Worm (Caenorhabditis elegans) whole organism, late embryonic: Measurements from ENCODE around the gene H39E20.1.

Source experiments
- F13H6.1 ChIP-seq: sonication (generic microtip); optimal IDR thresholded peaks from 2 replicates; lab custom pipeline; 2016; ENCODE audit warnings: missing genetic modification characterization, missing compliant biosample characterization
- K09A11.1 ChIP-seq: sonication (generic microtip); optimal IDR thresholded peaks from 2 replicates; lab custom pipeline; 2017; ENCODE audit warnings: antibody characterized with exemption, mild to moderate bottlenecking, missing genetic modification characterization, missing compliant biosample characterization; ENCODE audit not compliant: insufficient read depth
- ama-1 ChIP-seq: fragments of 150-350 bp; optimal IDR thresholded peaks from 2 replicates; lab custom pipeline; 2014
- dmd-4 ChIP-seq: sonication (generic microtip); optimal IDR thresholded peaks from 2 replicates; lab custom pipeline; 2016; ENCODE audit warnings: borderline replicate concordance, missing genetic modification characterization, missing compliant biosample characterization
- eyg-1 ChIP-seq: sonication (generic microtip); optimal IDR thresholded peaks from 2 replicates; lab custom pipeline; 2016; ENCODE audit warnings: missing genotype, missing genetic modification characterization, missing compliant biosample characterization
- fkh-10 ChIP-seq: fragments of 150-350 bp; optimal IDR thresholded peaks from 2 replicates; lab custom pipeline; 2014; ENCODE audit warnings: missing biosample characterization, missing genetic modification reagents, missing genetic modification characterization
- gmeb-2 ChIP-seq: sonication (generic microtip); optimal IDR thresholded peaks from 2 replicates; lab custom pipeline; 2016; ENCODE audit warnings: missing genetic modification characterization, inconsistent platforms, missing compliant biosample characterization
- nfya-1 ChIP-seq: sonication (generic microtip); optimal IDR thresholded peaks from 2 replicates; lab custom pipeline; 2017; ENCODE audit warnings: missing genetic modification characterization, mild to moderate bottlenecking, missing compliant biosample characterization, antibody characterized with exemption, moderate library complexity
- pha-4 ChIP-seq: fragments of 150-350 bp; optimal IDR thresholded peaks from 2 replicates; lab custom pipeline; 2018; ENCODE audit warnings: missing biosample characterization, missing genetic modification reagents, missing genetic modification characterization
- syd-9 ChIP-seq: sonication (generic microtip); optimal IDR thresholded peaks from 2 replicates; lab custom pipeline; 2016; ENCODE audit warnings: mild to moderate bottlenecking, missing genetic modification characterization, moderate library complexity, missing compliant biosample characterization
- unc-55 ChIP-seq: sonication (generic microtip); optimal IDR thresholded peaks from 2 replicates; lab custom pipeline; 2017; ENCODE audit warnings: missing biosample characterization, missing genetic modification reagents, missing genetic modification characterization

DNA sequence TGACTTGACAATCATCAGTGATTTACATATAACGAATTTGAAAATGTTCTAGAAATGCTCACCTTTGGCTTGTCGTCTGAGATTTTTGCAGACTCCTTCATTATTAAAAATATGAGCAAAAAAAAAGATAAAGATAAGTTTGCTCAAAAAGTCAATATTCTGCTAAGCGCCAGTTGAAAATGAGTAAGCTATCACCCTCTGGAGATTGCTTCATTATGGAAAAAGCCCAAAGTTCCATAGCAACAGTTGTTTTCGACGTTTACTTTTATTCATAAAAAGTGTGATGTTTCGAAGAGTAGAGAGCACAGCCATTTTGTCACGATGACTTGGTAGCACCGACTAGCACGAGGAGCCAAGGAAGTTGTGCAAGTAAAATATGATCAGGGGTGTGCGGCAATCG, 39.1 kb downstream of the H39E20.1 start, which contains the start of gene F56C3.3:
- no peak for TF ChIP-seq nfya-1 (tag; lab: Kevin White, UChicago)
- no peak for TF ChIP-seq eyg-1
- no peak for TF ChIP-seq pha-4 (tag; lab: Kevin White, UChicago)
- no peak for TF ChIP-seq fkh-10 (GFP tag; lab: Kevin White, UChicago)
- TF ChIP-seq ama-1 (lab: Kevin White, UChicago): no peak
- TF ChIP-seq F13H6.1: no peak
- no peak for TF ChIP-seq syd-9 (tag; lab: Kevin White, UChicago)
- TF ChIP-seq K09A11.1 (tag; lab: Kevin White, UChicago): no peak
- no peak for TF ChIP-seq gmeb-2 (tag; lab: Kevin White, UChicago)
- TF ChIP-seq dmd-4: no peak
- no peak for TF ChIP-seq unc-55
